Worm (Caenorhabditis elegans): Measurements from ENCODE around the gene F18C5.5.

DNA sequence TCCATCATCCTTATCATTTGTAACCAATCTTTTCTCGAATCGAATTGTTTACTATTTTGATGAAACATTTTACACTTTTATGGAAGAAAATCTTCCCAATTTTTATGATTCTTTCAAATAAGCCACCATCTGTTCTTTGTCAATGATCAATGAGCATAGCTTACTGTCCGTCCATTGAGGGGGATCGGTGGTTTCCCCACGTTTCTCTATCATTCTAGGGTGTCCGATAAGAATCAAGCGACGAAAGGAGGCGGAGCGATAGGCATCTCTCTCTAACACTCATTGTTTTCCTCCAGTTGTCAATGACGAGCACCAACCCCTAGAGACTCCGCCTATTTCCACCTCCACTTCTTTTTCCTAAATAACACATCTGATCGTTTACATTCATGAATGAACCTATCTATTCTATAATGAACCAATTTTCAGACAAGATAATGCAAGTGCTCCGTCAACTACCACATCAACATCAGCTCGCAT, 42.0 kb downstream of the F18C5.5 start, which contains the start of gene C56E6.2:
- TF ChIP-seq him-1 (tag; optimal IDR thresholded peaks at IDR 0.05) (no peak), W03F9.2 (tag; optimal IDR thresholded peaks at IDR 0.05) (no peak)

All from whole organism, L4/young adult.